Fruit fly (Drosophila melanogaster): ENCODE results near the gene CG4949.
A peak's percentile ranks its signal among the peaks of the same experiment; 100 is the strongest.

CG4949 gene

dm6 chrX:17093431-17093830 lies 14.8 kb downstream of the CG4949 start:
- TF ChIP-seq Clk (GFP tag; optimal IDR thresholded peaks at IDR 0.05) (no peak), CG7101 (tag; optimal IDR thresholded peaks at IDR 0.05) (no peak), bab1 (GFP tag; optimal IDR thresholded peaks at IDR 0.05) (no peak), kay (GFP tag; ENCODE audit: borderline replicate concordance) (no peak), Hr96 (GFP tag; optimal IDR thresholded peaks at IDR 0.05) (no peak), pad (GFP tag; optimal IDR thresholded peaks at IDR 0.05) (no peak), Mnt (GFP tag; optimal IDR thresholded peaks at IDR 0.05) (no peak), toe (GFP tag; optimal IDR thresholded peaks at IDR 0.05) (no peak), CG5204 (GFP tag; optimal IDR thresholded peaks at IDR 0.05) (no peak)

- TF ChIP-seq CG7101 (tag; optimal IDR thresholded peaks at IDR 0.05), result peak; percentile 26
- no peak for TF ChIP-seq CG12768 (GFP tag; optimal IDR thresholded peaks at IDR 0.05)
Measured at dm6 chrX:17093900-17094446, 15.3 kb downstream of the CG4949 start.

dm6 chrX:17105707-17106106 lies 27.1 kb downstream of the CG4949 start, which contains the start of gene Arpc3B:
Gene Arpc3B (minus strand): TSS chrX:17105852.
- no peak for TF ChIP-seq cic (GFP tag; optimal IDR thresholded peaks at IDR 0.05)
- no peak for TF ChIP-seq CG7045 (GFP tag; optimal IDR thresholded peaks at IDR 0.05)
- TF ChIP-seq Mnt (GFP tag; optimal IDR thresholded peaks at IDR 0.05), result no peak
- no peak for TF ChIP-seq CG1620 (GFP tag; optimal IDR thresholded peaks at IDR 0.05)
- TF ChIP-seq tj (GFP tag; optimal IDR thresholded peaks at IDR 0.05), result no peak
- no peak for TF ChIP-seq CG14711 (tag; optimal IDR thresholded peaks at IDR 0.05)
- TF ChIP-seq pad (GFP tag; optimal IDR thresholded peaks at IDR 0.05), result no peak
- no peak for TF ChIP-seq CG12768 (GFP tag; optimal IDR thresholded peaks at IDR 0.05)
- TF ChIP-seq toe (GFP tag; optimal IDR thresholded peaks at IDR 0.05), result no peak
- TF ChIP-seq CG33017 (tag; optimal IDR thresholded peaks at IDR 0.05), result no peak
- TF ChIP-seq ovo (GFP tag; optimal IDR thresholded peaks at IDR 0.05), result no peak
- no peak for TF ChIP-seq Clk (GFP tag; optimal IDR thresholded peaks at IDR 0.05)
- TF ChIP-seq bab1 (GFP tag; optimal IDR thresholded peaks at IDR 0.05), result no peak
- no peak for TF ChIP-seq kay (GFP tag; ENCODE audit: borderline replicate concordance)
- no peak for TF ChIP-seq CG7101 (tag; optimal IDR thresholded peaks at IDR 0.05)
- TF ChIP-seq Hr96 (GFP tag; optimal IDR thresholded peaks at IDR 0.05), result no peak
- no peak for TF ChIP-seq CG11617 (GFP tag; optimal IDR thresholded peaks at IDR 0.05)
- TF ChIP-seq CG5204 (GFP tag; optimal IDR thresholded peaks at IDR 0.05), result no peak

dm6 chrX:17106153-17106700 lies 27.6 kb downstream of the CG4949 start:
- TF ChIP-seq cnc (optimal IDR thresholded peaks at IDR 0.05) (no peak), pad (GFP tag; optimal IDR thresholded peaks at IDR 0.05) (no peak), ovo (GFP tag; optimal IDR thresholded peaks at IDR 0.05) (no peak), bab1 (GFP tag; optimal IDR thresholded peaks at IDR 0.05) (peak; percentile 8), CG12768 (GFP tag; optimal IDR thresholded peaks at IDR 0.05) (no peak), kay (GFP tag; ENCODE audit: borderline replicate concordance) (no peak), Mnt (GFP tag; optimal IDR thresholded peaks at IDR 0.05) (no peak), CG5204 (GFP tag; optimal IDR thresholded peaks at IDR 0.05) (no peak)

- peak; percentile 0 for TF ChIP-seq CG7101 (tag; optimal IDR thresholded peaks at IDR 0.05)
- no peak for TF ChIP-seq Crg-1 (GFP tag; optimal IDR thresholded peaks at IDR 0.05)
- no peak for TF ChIP-seq CG14711 (tag; optimal IDR thresholded peaks at IDR 0.05)
- TF ChIP-seq Mnt (GFP tag; optimal IDR thresholded peaks at IDR 0.05), result peak; percentile 48
- peak; percentile 45 for TF ChIP-seq tj (GFP tag; optimal IDR thresholded peaks at IDR 0.05)
- peak; percentile 27 for TF ChIP-seq bab1 (GFP tag; optimal IDR thresholded peaks at IDR 0.05)
Measured at dm6 chrX:17107401-17107916, 28.8 kb downstream of the CG4949 start, which contains the start of gene CG5004. Gene CG5004 (plus strand): TSS chrX:17107582.

- TF ChIP-seq CG12768 (GFP tag; optimal IDR thresholded peaks at IDR 0.05), result no peak
- no peak for TF ChIP-seq bab1 (GFP tag; optimal IDR thresholded peaks at IDR 0.05)
- TF ChIP-seq CG7101 (tag; optimal IDR thresholded peaks at IDR 0.05), result no peak
- no peak for TF ChIP-seq ovo (GFP tag; optimal IDR thresholded peaks at IDR 0.05)
- no peak for TF ChIP-seq cnc (optimal IDR thresholded peaks at IDR 0.05)
- no peak for TF ChIP-seq CG14711 (tag; optimal IDR thresholded peaks at IDR 0.05)
- TF ChIP-seq cic (GFP tag; optimal IDR thresholded peaks at IDR 0.05), result no peak
- no peak for TF ChIP-seq CG7045 (GFP tag; optimal IDR thresholded peaks at IDR 0.05)
- no peak for TF ChIP-seq Mnt (GFP tag; optimal IDR thresholded peaks at IDR 0.05)
- no peak for TF ChIP-seq Clk (GFP tag; optimal IDR thresholded peaks at IDR 0.05)
- TF ChIP-seq tj (GFP tag; optimal IDR thresholded peaks at IDR 0.05), result no peak
- no peak for TF ChIP-seq pad (GFP tag; optimal IDR thresholded peaks at IDR 0.05)
- no peak for TF ChIP-seq CG11617 (GFP tag; optimal IDR thresholded peaks at IDR 0.05)
Measured at dm6 chrX:17108000-17108399, 29.4 kb downstream of the CG4949 start.

- TF ChIP-seq CG7101 (tag; optimal IDR thresholded peaks at IDR 0.05), result peak; percentile 9
- peak; percentile 30 for TF ChIP-seq tj (GFP tag; optimal IDR thresholded peaks at IDR 0.05)
- peak; percentile 63 for TF ChIP-seq kay (GFP tag; ENCODE audit: borderline replicate concordance)
- no peak for TF ChIP-seq toe (GFP tag; optimal IDR thresholded peaks at IDR 0.05)
Measured at dm6 chrX:17109673-17110072, 31.0 kb downstream of the CG4949 start.

Measured in whole organism, adult.